Worm (Caenorhabditis elegans): ENCODE data around the gene F19G12.11.
A peak's percentile ranks its signal among the peaks of the same experiment; 100 is the strongest.
"Not testable (repeated sequence)": the region's sequence is repeated elsewhere in the genome, so short reads cannot be mapped to it uniquely, and the experiment has no call there.

The F19G12.11 gene

DNA sequence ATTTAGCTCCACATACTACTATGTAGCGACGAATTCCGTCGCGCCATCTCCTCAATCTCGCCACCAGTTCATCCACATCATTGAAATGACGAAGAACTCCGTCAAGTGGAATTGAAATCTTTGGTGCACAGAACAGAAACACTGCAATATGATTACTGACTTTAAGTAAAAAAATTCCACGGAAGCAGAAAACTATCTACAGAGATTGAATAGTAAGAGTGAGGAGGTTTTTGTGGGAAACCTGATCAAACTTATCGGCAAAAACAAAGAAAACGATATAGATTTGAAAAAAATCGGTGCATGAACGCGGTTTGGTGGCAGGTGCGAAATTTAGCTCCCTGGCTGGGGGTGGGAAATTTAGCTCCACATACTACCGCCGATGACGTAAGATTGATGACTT is 22.9 kb downstream of the F19G12.11 start, which contains the start of gene ZK402.2:
Gene ZK402.2 (plus strand): TSS at position 301 of the 400 bp plus-strand sequence.
- TF ChIP-seq mdl-1 (tag; optimal IDR thresholded peaks at IDR 0.05); nhr-25 (tag; optimal IDR thresholded peaks at IDR 0.05; ENCODE audit: borderline replicate concordance, insufficient read depth); R02D3.7 (tag; optimal IDR thresholded peaks at IDR 0.05): not testable (repeated sequence)

- TF ChIP-seq dmd-9 (GFP tag; IDR thresholded peaks at IDR 0.05) (no peak), nhr-28 (tag; optimal IDR thresholded peaks at IDR 0.05) (no peak), T20F7.1 (GFP tag; optimal IDR thresholded peaks at IDR 0.05) (no peak)
These were observed 25.1 kb downstream of the F19G12.11 start, which contains the start of gene ZK402.5 for ce11 chrX:1401259-1401658. TSS of gene ZK402.5 (minus strand) at chrX:1401359.

DNA sequence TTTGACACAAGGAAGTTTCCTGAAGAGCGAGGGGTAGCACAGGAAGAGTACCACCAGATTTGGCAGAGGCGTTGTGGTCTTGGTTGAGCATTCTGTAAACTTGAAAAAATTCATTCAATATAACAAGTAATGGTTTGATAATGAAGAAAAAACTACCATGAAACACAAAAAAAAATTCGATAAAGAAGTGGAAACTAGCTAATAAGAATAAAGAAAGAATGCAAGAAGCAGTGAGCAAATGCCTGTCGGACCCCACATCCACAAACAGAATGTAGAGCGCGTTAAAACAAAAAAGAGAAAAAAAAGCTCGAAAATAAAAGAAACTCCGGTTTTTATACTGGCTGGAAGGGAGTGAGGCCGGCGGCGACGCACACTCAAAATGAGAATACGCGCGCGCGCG is 28.8 kb downstream of the F19G12.11 start, which contains the start of gene H39E20.1:
Gene H39E20.1 (minus strand): TSS at position 101 of the 400 bp plus-strand sequence.
- TF ChIP-seq ztf-7 (tag; optimal IDR thresholded peaks at IDR 0.05) (no peak), F26F4.8 (GFP tag; conservative IDR thresholded peaks at IDR 0.05) (no peak), snpc-1.2 (GFP tag; IDR thresholded peaks at IDR 0.05) (no peak), lin-1 (GFP tag; IDR thresholded peaks at IDR 0.05) (no peak)

ce11 chrX:1395793-1396192 is 30.5 kb downstream of the F19G12.11 start:
- no peak for TF ChIP-seq snpc-1.2 (GFP tag; IDR thresholded peaks at IDR 0.05)
- peak; percentile 49; the same call in 1 of the 2 replicates for TF ChIP-seq T26A8.4 (GFP tag; IDR thresholded peaks at IDR 0.05)
- no peak for TF ChIP-seq madf-9 (GFP tag; conservative IDR thresholded peaks at IDR 0.05)
- no peak for TF ChIP-seq ztf-11 (tag; optimal IDR thresholded peaks at IDR 0.05)
- TF ChIP-seq zfp-3 (GFP tag; conservative IDR thresholded peaks at IDR 0.05) = no peak
- no peak for TF ChIP-seq lir-3 (tag; optimal IDR thresholded peaks at IDR 0.05)
- peak; percentile 60 for TF ChIP-seq nhr-11 (tag; optimal IDR thresholded peaks at IDR 0.05)
- TF ChIP-seq nhr-10 (tag; optimal IDR thresholded peaks at IDR 0.05) = peak; percentile 25
- TF ChIP-seq hlh-11 (tag; optimal IDR thresholded peaks at IDR 0.05) = peak; percentile 83
- no peak for TF ChIP-seq daf-8 (GFP tag; IDR thresholded peaks at IDR 0.05)
- TF ChIP-seq nhr-6 (tag; optimal IDR thresholded peaks at IDR 0.05) = peak; percentile 7
- peak in 1 of 2 experiments; percentile 49 for TF ChIP-seq mdl-1 (tag; optimal IDR thresholded peaks at IDR 0.05)
- peak; percentile 69 for TF ChIP-seq nhr-48 (tag; optimal IDR thresholded peaks at IDR 0.05)
- peak in 1 of 2 experiments; percentile 26 for TF ChIP-seq lsy-2 (tag; optimal IDR thresholded peaks at IDR 0.05)
- peak; percentile 22 for TF ChIP-seq nhr-77 (tag; optimal IDR thresholded peaks at IDR 0.05)
- peak; percentile 86 for TF ChIP-seq hlh-30 (tag; optimal IDR thresholded peaks at IDR 0.05; ENCODE audit: insufficient read depth)
- no peak for TF ChIP-seq mxl-3 (GFP tag; optimal IDR thresholded peaks at IDR 0.05)
- peak in 1 of 2 experiments; percentile 74 for TF ChIP-seq hif-1 (tag; optimal IDR thresholded peaks at IDR 0.05)
- TF ChIP-seq nhr-28 (tag; optimal IDR thresholded peaks at IDR 0.05) = peak; percentile 50
- TF ChIP-seq dmd-6 (GFP tag; IDR thresholded peaks at IDR 0.05) = peak; percentile 60
- TF ChIP-seq unc-62 (GFP tag; optimal IDR thresholded peaks at IDR 0.05 in 1 of 2) = peak in 1 of 2 experiments; percentile 66
- TF ChIP-seq unc-62 (tag; optimal IDR thresholded peaks at IDR 0.05) = no peak
- TF ChIP-seq daf-16 (GFP tag; optimal IDR thresholded peaks at IDR 0.05) = peak in 1 of 2 experiments; percentile 74
- TF ChIP-seq daf-16 (tag; optimal IDR thresholded peaks at IDR 0.05) = no peak
- 0 out of 2 replicates have a peak, but pooled peaks have one; percentile 15 for TF ChIP-seq ceh-20 (GFP tag; IDR thresholded peaks at IDR 0.05)
- no peak for TF ChIP-seq tra-1 (GFP tag; IDR thresholded peaks at IDR 0.05)

- no peak for TF ChIP-seq pqm-1 (tag; optimal IDR thresholded peaks at IDR 0.05)
- peak; percentile 86 for TF ChIP-seq ztf-7 (tag; optimal IDR thresholded peaks at IDR 0.05)
- TF ChIP-seq lin-15B (tag; optimal IDR thresholded peaks at IDR 0.05) = no peak
- no peak for TF ChIP-seq zfp-2 (tag; optimal IDR thresholded peaks at IDR 0.05)
- no peak for TF ChIP-seq ztf-11 (tag; optimal IDR thresholded peaks at IDR 0.05)
- TF ChIP-seq hlh-30 (tag; optimal IDR thresholded peaks at IDR 0.05; ENCODE audit: insufficient read depth) = peak; percentile 32
- no peak for TF ChIP-seq ceh-62 (tag; optimal IDR thresholded peaks at IDR 0.05)
- TF ChIP-seq daf-16 (GFP tag; optimal IDR thresholded peaks at IDR 0.05) = no peak
- no peak for TF ChIP-seq daf-16 (tag; optimal IDR thresholded peaks at IDR 0.05)
- no peak for TF ChIP-seq nhr-28 (tag; optimal IDR thresholded peaks at IDR 0.05)
- TF ChIP-seq attf-4 (tag; optimal IDR thresholded peaks at IDR 0.05) = no peak
- TF ChIP-seq zip-11 (GFP tag; IDR thresholded peaks at IDR 0.05) = peak; percentile 72; the same call in 1 of the 2 replicates
- TF ChIP-seq mxl-3 (GFP tag; optimal IDR thresholded peaks at IDR 0.05) = no peak
- peak; percentile 0 for TF ChIP-seq hlh-11 (tag; optimal IDR thresholded peaks at IDR 0.05)
These were observed 31.9 kb downstream of the F19G12.11 start for ce11 chrX:1394437-1394836.
